Worm (Caenorhabditis elegans) whole organism, L4 larva: ENCODE measurements around the gene ZC455.1.

Experiments
- F10B5.3 ChIP-seq: sonication (generic microtip); optimal IDR thresholded peaks from 2 replicates; lab custom pipeline; 2016; ENCODE audit warnings: mild to moderate bottlenecking, missing genetic modification characterization, missing compliant biosample characterization
- F37D6.2 ChIP-seq: sonication (generic microtip); optimal IDR thresholded peaks from 2 replicates; lab custom pipeline; 2016; ENCODE audit warnings: mild to moderate bottlenecking, missing genetic modification characterization, missing compliant biosample characterization
- T20F7.1 ChIP-seq: fragments of 200-800 bp; sonication (Bioruptor generic); optimal IDR thresholded peaks from 2 replicates; lab custom pipeline; 2018; ENCODE audit warnings: mild to moderate bottlenecking, missing genetic modification characterization, missing compliant biosample characterization
- Y105C5A.15 ChIP-seq: fragments of 200-800 bp; sonication (Bioruptor generic); IDR thresholded peaks from 2 replicates; pipeline ENCODE4 v1.3.6; 2022; ENCODE audit warnings: missing genetic modification characterization, missing compliant biosample characterization
- Y5F2A.4 ChIP-seq: fragments of 200-800 bp; sonication (Bioruptor generic); optimal IDR thresholded peaks from 2 replicates; lab custom pipeline; 2018; ENCODE audit warnings: mild to moderate bottlenecking, missing genetic modification characterization, missing compliant biosample characterization
- aha-1 ChIP-seq: fragments of 150-350 bp; peaks from one replicate; lab custom pipeline; 2014; ENCODE audit warnings: missing biosample characterization, missing genetic modification characterization
- ama-1 ChIP-seq: fragments of 150-350 bp; optimal IDR thresholded peaks from 2 replicates; lab custom pipeline; 2014; ENCODE audit warnings: inconsistent platforms, mixed read lengths
- attf-4 ChIP-seq: sonication (generic microtip); optimal IDR thresholded peaks from 3 replicates; lab custom pipeline; 2017; ENCODE audit warnings: missing biosample characterization, missing genetic modification characterization
- ceh-20 ChIP-seq: fragments of 200-800 bp; sonication (Bioruptor generic); IDR thresholded peaks from 2 replicates; pipeline ENCODE4 v1.3.6; 2022; ENCODE audit warnings: missing genetic modification reagents, missing genetic modification characterization, missing compliant biosample characterization
- ceh-44 ChIP-seq: fragments of 200-800 bp; sonication (Bioruptor generic); IDR thresholded peaks from 2 replicates; pipeline ENCODE4 v1.3.6; 2022; ENCODE audit warnings: missing genetic modification reagents, missing genetic modification characterization, missing compliant biosample characterization
- ces-1 ChIP-seq: fragments of 150-350 bp; sonication (generic microtip); optimal IDR thresholded peaks from 4 replicates; lab custom pipeline; 2014; ENCODE audit warnings: missing biosample characterization, missing genetic modification reagents, missing genetic modification characterization
- cey-2 ChIP-seq: sonication (generic microtip); optimal IDR thresholded peaks from 3 replicates; lab custom pipeline; 2017; ENCODE audit warnings: missing genetic modification characterization, mild to moderate bottlenecking, missing compliant biosample characterization, antibody characterized with exemption, borderline replicate concordance; ENCODE audit not compliant: insufficient read depth
- ctbp-1 ChIP-seq: fragments of 200-800 bp; sonication (Bioruptor generic); IDR thresholded peaks from 2 replicates; pipeline ENCODE4 v1.3.6; 2022; ENCODE audit warnings: missing genetic modification reagents, missing genetic modification characterization, missing compliant biosample characterization
- daf-16 ChIP-seq, 3 experiments: sonication (generic microtip); optimal IDR thresholded peaks; 2 replicates each; lab custom pipeline; 2016 to 2017; ENCODE audit warnings: missing genetic modification characterization in 3 of 3, missing genetic modification reagents in 3 of 3, mild to moderate bottlenecking in 2 of 3, missing compliant biosample characterization in 2 of 3, missing biosample characterization in 1 of 3, moderate library complexity in 1 of 3
- dmd-6 ChIP-seq: fragments of 200-800 bp; sonication (Bioruptor generic); IDR thresholded peaks from 2 replicates; pipeline ENCODE4 v1.3.6; 2022; ENCODE audit warnings: missing genetic modification reagents, missing genetic modification characterization, missing compliant biosample characterization
- duxl-1 ChIP-seq: sonication (generic microtip); optimal IDR thresholded peaks from 2 replicates; lab custom pipeline; 2016; ENCODE audit warnings: mild to moderate bottlenecking, missing genetic modification characterization, moderate library complexity, missing compliant biosample characterization; ENCODE audit not compliant: poor library complexity
- dve-1 ChIP-seq: sonication (generic microtip); optimal IDR thresholded peaks from 2 replicates; lab custom pipeline; 2017; ENCODE audit warnings: antibody characterized with exemption, mild to moderate bottlenecking, missing genetic modification characterization, missing compliant biosample characterization; ENCODE audit not compliant: insufficient read depth
- fos-1 ChIP-seq: fragments of 150-350 bp; optimal IDR thresholded peaks from 2 replicates; lab custom pipeline; 2014; ENCODE audit warnings: missing biosample characterization, missing genetic modification characterization
- gei-8 ChIP-seq: fragments of 200-800 bp; sonication (Bioruptor generic); optimal IDR thresholded peaks from 2 replicates; lab custom pipeline; 2018; ENCODE audit warnings: mild to moderate bottlenecking, missing genetic modification characterization, missing compliant biosample characterization
- hlh-11 ChIP-seq: fragments of 200-800 bp; sonication (Bioruptor generic); optimal IDR thresholded peaks from 2 replicates; lab custom pipeline; 2018; ENCODE audit warnings: mild to moderate bottlenecking, missing genetic modification characterization, missing compliant biosample characterization
- hlh-30 ChIP-seq: sonication (generic microtip); optimal IDR thresholded peaks from 2 replicates; lab custom pipeline; 2017; ENCODE audit warnings: antibody characterized with exemption, mild to moderate bottlenecking, missing genetic modification characterization, missing compliant biosample characterization; ENCODE audit not compliant: insufficient read depth
- lim-7 ChIP-seq: fragments of 200-800 bp; sonication (Bioruptor generic); IDR thresholded peaks from 2 replicates; pipeline ENCODE4 v1.3.6; 2022; ENCODE audit warnings: missing genetic modification characterization, missing compliant biosample characterization
- lin-38 ChIP-seq: fragments of 200-800 bp; sonication (Bioruptor generic); IDR thresholded peaks from 2 replicates; pipeline ENCODE4 v1.3.6; 2022; ENCODE audit warnings: missing genetic modification reagents, missing genetic modification characterization, missing compliant biosample characterization
- lir-3 ChIP-seq: sonication (generic microtip); optimal IDR thresholded peaks from 2 replicates; lab custom pipeline; 2016; ENCODE audit warnings: mild to moderate bottlenecking, missing genetic modification characterization, missing compliant biosample characterization
- madf-5 ChIP-seq, 2 experiments: fragments of 200-800 bp; sonication (Bioruptor generic); IDR thresholded peaks; 2 replicates each; pipeline ENCODE4 v1.3.6; 2022; ENCODE audit warnings: missing compliant biosample characterization in 2 of 2, missing genetic modification characterization in 2 of 2
- mep-1 ChIP-seq: fragments of 150-350 bp; sonication (generic microtip); optimal IDR thresholded peaks from 3 replicates; lab custom pipeline; 2014; ENCODE audit warnings: missing biosample characterization, missing genetic modification characterization
- mes-2 ChIP-seq: sonication (generic microtip); optimal IDR thresholded peaks from 2 replicates; lab custom pipeline; 2016; ENCODE audit warnings: missing genotype, mild to moderate bottlenecking, missing genetic modification characterization, missing compliant biosample characterization; ENCODE audit not compliant: poor library complexity, severe bottlenecking
- mxl-2 ChIP-seq: fragments of 200-800 bp; sonication (Bioruptor generic); conservative IDR thresholded peaks from 2 replicates; pipeline ENCODE4 v1.3.6; 2022; ENCODE audit warnings: missing genetic modification reagents, missing genetic modification characterization, missing compliant biosample characterization
- nhr-10 ChIP-seq: fragments of 150-350 bp; optimal IDR thresholded peaks from 2 replicates; lab custom pipeline; 2014; ENCODE audit warnings: missing biosample characterization, missing genetic modification characterization
- nhr-102 ChIP-seq: sonication (generic microtip); optimal IDR thresholded peaks from 2 replicates; lab custom pipeline; 2016; ENCODE audit warnings: mild to moderate bottlenecking, missing genetic modification characterization, moderate library complexity, missing compliant biosample characterization
- nhr-111 ChIP-seq: fragments of 200-800 bp; sonication (Bioruptor generic); optimal IDR thresholded peaks from 2 replicates; lab custom pipeline; 2018; ENCODE audit warnings: mild to moderate bottlenecking, missing genetic modification characterization, missing compliant biosample characterization
- nhr-28 ChIP-seq: fragments of 150-350 bp; optimal IDR thresholded peaks from 2 replicates; lab custom pipeline; 2014; ENCODE audit warnings: missing biosample characterization, missing genetic modification characterization
- nhr-48 ChIP-seq: sonication (generic microtip); optimal IDR thresholded peaks from 2 replicates; lab custom pipeline; 2016; ENCODE audit warnings: mild to moderate bottlenecking, missing genetic modification characterization, missing compliant biosample characterization
- php-3 ChIP-seq: fragments of 200-800 bp; sonication (Bioruptor generic); IDR thresholded peaks from 2 replicates; pipeline ENCODE4 v1.3.6; 2022; ENCODE audit warnings: missing genetic modification reagents, missing genetic modification characterization, missing compliant biosample characterization
- pqm-1 ChIP-seq: sonication (generic microtip); optimal IDR thresholded peaks from 2 replicates; lab custom pipeline; 2017; ENCODE audit warnings: missing biosample characterization, missing genetic modification characterization
- saeg-2 ChIP-seq: fragments of 200-800 bp; sonication (Bioruptor generic); IDR thresholded peaks from 2 replicates; pipeline ENCODE4 v1.3.6; 2022; ENCODE audit warnings: missing genetic modification reagents, missing genetic modification characterization, missing compliant biosample characterization
- sdz-12 ChIP-seq: fragments of 200-800 bp; sonication (Bioruptor generic); optimal IDR thresholded peaks from 2 replicates; lab custom pipeline; 2018; ENCODE audit warnings: mild to moderate bottlenecking, missing genetic modification characterization, missing compliant biosample characterization
- set-16 ChIP-seq: fragments of 200-800 bp; sonication (Bioruptor generic); IDR thresholded peaks from 2 replicates; pipeline ENCODE4 v1.3.6; 2022; ENCODE audit warnings: missing genetic modification reagents, missing genetic modification characterization, missing compliant biosample characterization
- skn-1 ChIP-seq: fragments of 150-350 bp; optimal IDR thresholded peaks from 2 replicates; lab custom pipeline; 2014; ENCODE audit warnings: missing biosample characterization, missing genetic modification characterization
- spr-1 ChIP-seq: sonication (generic microtip); optimal IDR thresholded peaks from 2 replicates; lab custom pipeline; 2016; ENCODE audit warnings: mild to moderate bottlenecking, missing genetic modification characterization, missing compliant biosample characterization
- unc-62 ChIP-seq, 3 experiments: fragments of 150-350 bp in 1 of 3; sonication (generic microtip); optimal IDR thresholded peaks in 2 of 3; peaks in 1 of 3; 1 replicate in 1 of 3; 2 replicates in 2 of 3; lab custom pipeline; 2014 to 2017; ENCODE audit warnings: missing biosample characterization in 3 of 3, missing genetic modification characterization in 3 of 3, missing genetic modification reagents in 3 of 3, missing genotype in 1 of 3
- vab-7 ChIP-seq: fragments of 200-800 bp; sonication (Bioruptor generic); IDR thresholded peaks from 2 replicates; pipeline ENCODE4 v1.3.6; 2022; ENCODE audit warnings: missing genetic modification reagents, missing genetic modification characterization, missing compliant biosample characterization
- zfp-3 ChIP-seq: fragments of 200-800 bp; sonication (Bioruptor generic); conservative IDR thresholded peaks from 2 replicates; pipeline ENCODE4 v1.3.6; 2022; ENCODE audit warnings: missing genetic modification reagents, missing genetic modification characterization, missing compliant biosample characterization
- zip-2 ChIP-seq: fragments of 150-350 bp; optimal IDR thresholded peaks from 2 replicates; lab custom pipeline; 2014; ENCODE audit warnings: missing biosample characterization, missing genetic modification characterization
- ztf-11 ChIP-seq: fragments of 150-350 bp; optimal IDR thresholded peaks from 2 replicates; lab custom pipeline; 2014; ENCODE audit warnings: missing biosample characterization, missing genetic modification characterization

The ZC455.1 gene

ce11 chrV:12743778-12744502, 29.4 kb upstream of the ZC455.1 start:
- TF ChIP-seq gei-8 (no peak), vab-7 (GFP tag; lab: Robert Waterston, UW) (no peak), T20F7.1 (GFP tag; lab: Kevin White, UChicago) (no peak), ctbp-1 (no peak), Y105C5A.15 (no peak), lim-7 (GFP tag; lab: Robert Waterston, UW) (no peak), attf-4 (tag; lab: Kevin White, UChicago) (no peak), mep-1 (tag; lab: Kevin White, UChicago) (peak; percentile 66), spr-1 (tag; lab: Kevin White, UChicago) (peak; percentile 2), unc-62 (GFP tag; optimal IDR thresholded peaks at IDR 0.05 in 1 of 2; lab: Kevin White, UChicago) (no peak), unc-62 (tag; optimal IDR thresholded peaks at IDR 0.05; lab: Kevin White, UChicago) (no peak), pqm-1 (tag; lab: Kevin White, UChicago) (peak; percentile 28), Y5F2A.4 (GFP tag; lab: Kevin White, UChicago) (no peak), dve-1 (tag; lab: Kevin White, UChicago) (peak; percentile 53), ztf-11 (tag; lab: Kevin White, UChicago) (no peak), mxl-2 (GFP tag; lab: Robert Waterston, UW) (no peak), F37D6.2 (tag; lab: Kevin White, UChicago) (no peak), zfp-3 (GFP tag; lab: Robert Waterston, UW) (no peak), nhr-111 (GFP tag; lab: Kevin White, UChicago) (no peak), duxl-1 (peak; percentile 62), skn-1 (no peak), nhr-102 (peak; percentile 49), ceh-44 (GFP tag; lab: Robert Waterston, UW) (no peak), set-16 (GFP tag; lab: Robert Waterston, UW) (no peak), mes-2 (peak; percentile 69), sdz-12 (GFP tag; lab: Kevin White, UChicago) (no peak), nhr-10 (tag; lab: Kevin White, UChicago) (peak; percentile 29), fos-1 (tag; lab: Kevin White, UChicago) (no peak), zip-2 (tag; lab: Kevin White, UChicago) (no peak), lir-3 (tag; lab: Kevin White, UChicago) (no peak), madf-5 (GFP tag; IDR thresholded peaks at IDR 0.05; lab: Robert Waterston, UW) (no peak), hlh-11 (tag; lab: Kevin White, UChicago) (no peak), php-3 (GFP tag; lab: Robert Waterston, UW) (no peak), nhr-48 (tag; lab: Kevin White, UChicago) (peak; percentile 13), cey-2 (tag; lab: Kevin White, UChicago) (no peak), lin-38 (GFP tag; lab: Robert Waterston, UW) (no peak)
- TF ChIP-seq, all 104 proteins: peak for 9

DNA sequence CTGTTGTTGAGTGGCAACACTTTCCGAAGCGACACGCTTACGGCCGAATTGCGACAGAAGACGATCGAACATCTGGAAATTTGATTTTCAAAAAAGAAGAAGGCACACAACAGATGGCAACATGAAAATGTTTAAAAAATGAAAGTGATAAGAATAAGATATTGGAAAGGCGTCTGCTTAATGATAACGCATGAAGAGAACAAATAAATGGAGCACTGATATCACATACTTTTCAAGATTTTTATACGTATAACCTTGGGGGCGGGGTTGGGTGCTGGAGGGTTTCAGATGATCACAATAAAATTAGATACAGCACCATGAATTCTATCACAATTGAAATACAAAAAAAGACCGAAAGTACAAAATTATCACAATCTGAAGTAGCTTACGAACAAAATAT, 28.3 kb upstream of the ZC455.1 start, which contains the start of gene C15C8.7:
C15C8.7 (minus strand) TSS at position 72 of the 400 bp plus-strand sequence.
- TF ChIP-seq daf-16 (GFP tag; optimal IDR thresholded peaks at IDR 0.05; lab: Kevin White, UChicago) = no peak
- TF ChIP-seq daf-16 (tag; optimal IDR thresholded peaks at IDR 0.05; lab: Kevin White, UChicago) = peak; percentile 51
- TF ChIP-seq ceh-20 = no peak
- TF ChIP-seq hlh-30 = no peak
- peak; percentile 84 for TF ChIP-seq pqm-1 (tag; lab: Kevin White, UChicago)
- TF ChIP-seq mep-1 (tag; lab: Kevin White, UChicago) = peak; percentile 1
- TF ChIP-seq aha-1 (tag; lab: Kevin White, UChicago) = peak; percentile 77
- peak; percentile 50 for TF ChIP-seq hlh-11 (tag; lab: Kevin White, UChicago)
- no peak for TF ChIP-seq ceh-44 (GFP tag; lab: Robert Waterston, UW)
- no peak for TF ChIP-seq lir-3 (tag; lab: Kevin White, UChicago)
- peak; percentile 37 for TF ChIP-seq nhr-28
- TF ChIP-seq nhr-111 (GFP tag; lab: Kevin White, UChicago) = no peak
- TF ChIP-seq nhr-48 (tag; lab: Kevin White, UChicago) = no peak
- no peak for TF ChIP-seq saeg-2 (GFP tag; lab: Robert Waterston, UW)
- TF ChIP-seq ama-1 = peak; percentile 9
- TF ChIP-seq dmd-6 (GFP tag; lab: Robert Waterston, UW) = peak; percentile 46; the same call in 1 of the 2 replicates
- TF ChIP-seq F10B5.3 (tag; lab: Kevin White, UChicago) = no peak
- TF ChIP-seq unc-62 (GFP tag; optimal IDR thresholded peaks at IDR 0.05 in 1 of 2; lab: Kevin White, UChicago) = no peak
- no peak for TF ChIP-seq unc-62 (tag; optimal IDR thresholded peaks at IDR 0.05; lab: Kevin White, UChicago)
- no peak for TF ChIP-seq ces-1 (GFP tag; lab: Kevin White, UChicago)
- TF ChIP-seq php-3 (GFP tag; lab: Robert Waterston, UW) = 0 out of 2 replicates have a peak, but pooled peaks have one; percentile 28
- TF ChIP-seq sdz-12 (GFP tag; lab: Kevin White, UChicago) = no peak
- TF ChIP-seq dve-1 (tag; lab: Kevin White, UChicago) = peak; percentile 58
- TF ChIP-seq, all 104 proteins: peak for 10
